Worm (Caenorhabditis elegans): Measurements from ENCODE around the gene fubl-1.

fubl-1 gene

DNA sequence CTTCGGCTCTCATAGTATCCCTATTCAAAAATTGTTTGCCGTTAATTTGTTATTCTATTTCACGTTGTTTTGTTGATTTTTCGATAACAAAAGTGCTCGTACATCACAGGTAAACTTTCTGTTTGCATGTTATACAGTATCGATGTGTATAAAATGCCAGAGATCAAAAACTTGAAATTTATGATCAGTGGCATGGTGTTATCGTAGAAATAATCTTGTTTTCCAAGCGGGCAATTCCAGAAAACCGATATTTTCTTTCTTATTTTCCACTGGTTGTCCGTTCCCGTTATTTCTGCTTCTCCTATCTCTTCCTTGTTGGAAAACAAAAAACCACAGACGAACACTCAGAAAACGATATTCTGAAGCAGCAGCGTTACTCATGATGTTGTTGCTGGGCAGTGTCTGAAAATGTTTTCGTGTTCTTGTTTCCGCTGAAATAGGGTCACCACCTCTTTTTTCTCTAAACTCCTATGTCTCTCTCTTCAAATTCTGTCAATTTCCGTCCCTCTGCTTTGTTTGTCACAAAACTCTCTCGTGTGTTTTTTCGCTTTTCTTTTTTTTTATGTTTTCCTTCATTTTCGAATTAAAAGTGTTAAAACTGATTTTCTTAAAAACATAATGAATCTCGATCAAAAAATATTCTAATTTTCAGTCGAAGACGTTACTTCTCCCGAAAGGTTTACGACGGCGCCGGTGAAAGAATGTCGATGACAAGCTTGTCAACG, 9.8 kb upstream of the fubl-1 start, which contains the start of gene akt-1:
Gene akt-1, plus strand, starts transcription at position 651 of the 725 bp plus-strand sequence.
- no peak for TF ChIP-seq unc-62 (GFP tag; optimal IDR thresholded peaks at IDR 0.05)

DNA sequence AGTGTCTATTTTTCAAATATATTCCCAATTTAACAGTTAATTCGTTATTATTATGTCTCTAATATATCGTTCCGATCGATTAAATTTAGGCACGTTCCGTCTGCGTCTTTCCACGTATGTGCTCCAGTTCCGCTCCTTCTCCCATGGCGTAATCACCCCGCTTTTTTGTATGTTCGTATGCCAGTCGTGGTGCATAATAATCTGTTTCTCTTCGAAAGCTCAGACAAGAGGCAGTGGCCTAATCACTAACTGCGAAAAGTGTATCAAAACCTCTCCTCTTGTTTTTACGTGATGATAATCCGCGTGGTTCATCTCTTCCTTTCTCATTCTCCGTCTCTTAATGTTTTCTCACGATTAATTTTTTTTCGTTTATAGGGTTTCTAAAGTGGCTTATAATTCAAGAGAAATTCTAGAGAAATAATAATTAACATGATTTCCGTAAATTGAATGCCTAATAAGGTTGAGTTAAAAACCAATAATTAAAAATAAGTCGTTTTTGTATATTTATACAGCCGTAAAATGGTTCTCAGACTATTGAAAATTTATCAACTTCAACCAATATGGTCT, 9.1 kb upstream of the fubl-1 start:
- no peak for TF ChIP-seq unc-62 (GFP tag; optimal IDR thresholded peaks at IDR 0.05)

DNA sequence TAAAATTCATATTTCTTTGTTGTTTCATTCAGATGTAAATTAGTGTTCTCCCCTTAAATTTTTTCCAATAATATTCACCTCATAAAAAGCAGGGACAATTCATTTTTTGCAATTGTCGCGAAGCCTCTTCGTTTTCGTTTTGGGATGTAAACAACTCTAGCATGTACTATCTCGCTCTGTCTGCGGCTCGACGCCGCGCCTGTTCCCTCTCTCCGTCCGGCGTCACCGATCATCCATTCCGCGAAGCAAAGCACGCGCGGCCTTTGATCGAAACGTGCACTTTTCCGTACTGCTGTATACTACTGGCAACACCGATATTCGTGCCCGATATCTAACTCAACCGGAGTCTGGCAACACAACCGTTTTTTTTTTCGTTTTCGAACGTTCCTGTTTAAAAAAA, 8.3 kb upstream of the fubl-1 start:
- TF ChIP-seq unc-62 (GFP tag; optimal IDR thresholded peaks at IDR 0.05), result no peak

ce11 chrV:10246443-10246885, 7.8 kb upstream of the fubl-1 start:
- no peak for TF ChIP-seq unc-62 (GFP tag; optimal IDR thresholded peaks at IDR 0.05)

- no peak for TF ChIP-seq unc-62 (GFP tag; optimal IDR thresholded peaks at IDR 0.05)
Observed at ce11 chrV:10245615-10246014, 6.9 kb upstream of the fubl-1 start.

DNA sequence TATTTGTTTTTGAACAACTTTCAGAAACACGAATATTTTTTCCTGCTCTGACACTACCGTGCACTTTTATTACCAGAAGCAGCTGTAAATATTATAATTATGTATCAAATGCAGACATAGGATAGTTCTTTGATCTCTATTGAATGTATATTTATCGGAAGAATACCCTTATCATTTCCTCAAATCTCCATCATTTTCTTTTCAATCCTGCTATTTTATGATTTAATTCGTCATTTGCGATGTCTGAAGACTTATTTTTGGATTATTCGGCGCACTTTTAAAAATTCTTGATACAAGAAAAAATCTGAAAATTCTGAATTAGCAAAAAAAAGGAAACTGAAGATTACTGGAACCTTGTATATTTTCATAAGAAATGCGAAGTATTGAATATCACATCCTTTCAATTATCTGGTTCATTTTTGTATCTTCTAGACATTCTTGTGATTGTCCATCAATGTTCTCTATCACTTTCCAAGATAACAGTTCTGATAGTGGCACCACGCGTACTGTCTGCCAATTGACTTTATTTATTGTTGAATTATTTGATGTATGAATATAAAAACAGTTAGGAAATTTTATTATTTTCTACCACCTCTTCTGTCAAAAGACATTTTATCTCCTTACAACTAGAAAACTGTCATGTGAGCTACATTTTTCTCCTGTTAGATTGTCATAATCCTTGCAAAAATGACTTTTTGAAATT, 5.5 kb upstream of the fubl-1 start:
- no peak for TF ChIP-seq unc-62 (GFP tag; optimal IDR thresholded peaks at IDR 0.05)

- no peak for TF ChIP-seq unc-62 (GFP tag; optimal IDR thresholded peaks at IDR 0.05)
Observed at ce11 chrV:10243105-10243504, 4.4 kb upstream of the fubl-1 start, which contains the start of gene C12D8.9. TSS of gene C12D8.9 (minus strand) at chrV:10243205.

- TF ChIP-seq unc-62 (GFP tag; optimal IDR thresholded peaks at IDR 0.05), result no peak
Observed at ce11 chrV:10241121-10241803, 2.6 kb upstream of the fubl-1 start, which contains the start of the genes C12D8.21 and col-148. TSS of gene C12D8.21 (minus strand) at chrV:10241188. TSS of gene col-148 (plus strand) at chrV:10241753.

- TF ChIP-seq unc-62 (GFP tag; optimal IDR thresholded peaks at IDR 0.05), result no peak
Observed at ce11 chrV:10239861-10240260, 1.2 kb upstream of the fubl-1 start, which contains the start of gene fipr-8. TSS of gene fipr-8 (minus strand) at chrV:10239961.

DNA sequence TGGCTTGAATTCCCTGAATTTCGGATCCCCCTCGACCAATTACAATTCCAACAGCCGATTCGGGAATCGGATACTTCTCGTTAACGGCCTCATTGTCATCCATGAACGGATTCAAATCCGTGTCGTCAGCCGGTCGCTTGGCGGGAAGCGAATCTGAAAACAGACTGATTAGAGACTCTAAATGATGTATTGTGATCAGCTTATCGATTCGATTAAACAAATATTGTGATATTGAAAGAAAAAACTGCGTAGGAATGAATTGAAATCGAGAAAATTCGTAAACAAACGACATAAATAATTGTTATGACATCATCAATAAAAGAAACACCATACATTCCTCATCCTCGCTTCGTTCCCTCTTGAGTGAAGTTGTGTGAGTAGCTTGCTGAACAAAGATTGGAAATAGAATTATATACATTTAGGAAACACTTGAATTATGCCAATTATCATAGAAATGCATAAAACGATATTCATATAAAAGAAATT, 664 bp downstream of the fubl-1 start:
- TF ChIP-seq unc-62 (GFP tag; optimal IDR thresholded peaks at IDR 0.05), result no peak

- no peak for TF ChIP-seq unc-62 (GFP tag; optimal IDR thresholded peaks at IDR 0.05)
Observed at ce11 chrV:10237171-10237570, 1.5 kb downstream of the fubl-1 start.

DNA sequence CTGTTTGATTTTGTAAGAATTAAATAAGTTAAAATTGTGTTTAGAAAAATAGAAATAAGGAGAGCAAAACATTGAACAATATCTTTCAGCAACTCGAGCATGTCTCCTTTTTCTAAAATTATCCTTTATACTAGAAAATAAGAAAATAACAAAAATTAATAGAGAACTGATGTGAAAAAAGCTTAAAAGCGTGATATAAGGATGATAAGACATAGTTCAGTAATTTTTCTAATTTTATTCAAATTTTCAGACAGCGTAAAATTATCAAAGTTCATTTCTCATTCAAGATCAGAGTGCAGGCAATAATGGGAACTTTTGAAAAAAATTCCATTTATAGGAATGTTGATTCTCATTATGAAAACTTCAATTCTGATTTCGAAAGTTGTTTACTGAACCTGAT, 5.3 kb downstream of the fubl-1 start, which contains the start of gene str-182:
Gene str-182, minus strand, starts transcription at position 101 of the 400 bp plus-strand sequence.
- no peak for TF ChIP-seq unc-62 (GFP tag; optimal IDR thresholded peaks at IDR 0.05)

DNA sequence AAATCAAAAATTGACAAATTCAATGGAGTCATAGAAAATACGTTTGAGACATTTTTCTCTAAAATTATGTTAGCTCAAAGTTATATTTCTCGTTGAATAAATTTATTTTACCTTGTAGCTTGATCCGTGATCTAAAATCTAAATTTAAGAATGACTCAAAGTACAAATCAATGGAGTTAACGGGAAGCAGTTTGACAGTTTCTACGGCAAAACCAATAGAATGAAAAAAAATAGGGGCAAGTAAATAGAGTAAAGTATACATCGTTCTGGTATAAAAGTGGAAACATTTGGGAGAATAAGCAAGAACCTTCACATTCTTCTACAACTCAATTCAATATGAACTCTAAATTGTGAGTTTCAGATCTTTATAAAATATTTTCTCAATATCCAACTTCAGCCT, 7.7 kb downstream of the fubl-1 start, which contains the start of gene fipr-6:
Gene fipr-6, plus strand, starts transcription at position 301 of the 400 bp plus-strand sequence.
- TF ChIP-seq unc-62 (GFP tag; optimal IDR thresholded peaks at IDR 0.05), result no peak

- TF ChIP-seq unc-62 (GFP tag; optimal IDR thresholded peaks at IDR 0.05), result no peak
Observed at ce11 chrV:10229222-10229879, 9.3 kb downstream of the fubl-1 start, which contains the start of the genes pyt-1 and fipr-7. TSS of gene pyt-1 (minus strand) at chrV:10229322. TSS of gene fipr-7 (plus strand) at chrV:10229829.

ce11 chrV:10228360-10228759, 10.3 kb downstream of the fubl-1 start, which contains the start of gene fipr-4:
TSS of gene fipr-4 (minus strand) at chrV:10228460.
- no peak for TF ChIP-seq unc-62 (GFP tag; optimal IDR thresholded peaks at IDR 0.05)
